Fruit fly (Drosophila melanogaster) whole organism, wandering third instar larva: ENCODE results near the gene CG3301.

Experiments used
- CG32264 ChIP-seq: fragments of 200-800 bp; sonication (Bioruptor generic); optimal IDR thresholded peaks from 2 replicates; lab custom pipeline; 2016; ENCODE audit warnings: missing biosample characterization, missing genetic modification characterization
- CrebA ChIP-seq: fragments of 200-800 bp; sonication (Bioruptor generic); optimal IDR thresholded peaks from 2 replicates; lab custom pipeline; 2016; ENCODE audit warnings: missing biosample characterization, mild to moderate bottlenecking, missing genetic modification characterization, borderline replicate concordance
- Dfd ChIP-seq: fragments of >200 bp; optimal IDR thresholded peaks from 2 replicates; lab custom pipeline; 2017; ENCODE audit warnings: missing biosample characterization, missing genetic modification characterization
- Mio ChIP-seq: sonication (Bioruptor generic); optimal IDR thresholded peaks from 2 replicates; lab custom pipeline; 2016; ENCODE audit warnings: missing biosample characterization, missing genetic modification characterization
- Myc ChIP-seq: fragments of >200 bp; optimal IDR thresholded peaks from 2 replicates; lab custom pipeline; 2017
- OdsH ChIP-seq: fragments of 200-800 bp; sonication (Bioruptor generic); optimal IDR thresholded peaks from 2 replicates; lab custom pipeline; 2016; ENCODE audit warnings: missing biosample characterization, mild to moderate bottlenecking, missing genetic modification characterization
- Rel ChIP-seq, 2 experiments: fragments of 200-800 bp; sonication (Bioruptor generic) in 1 of 2; optimal IDR thresholded peaks; 2 replicates in 1 of 2; 3 replicates in 1 of 2; lab custom pipeline; 2016 to 2019; ENCODE audit warnings: mild to moderate bottlenecking in 2 of 2, missing biosample characterization in 2 of 2, missing genetic modification characterization in 2 of 2, moderate library complexity in 1 of 2
- dsf ChIP-seq: sonication (Bioruptor generic); optimal IDR thresholded peaks from 2 replicates; lab custom pipeline; 2016; ENCODE audit warnings: missing biosample characterization, missing genetic modification characterization, borderline replicate concordance
- h ChIP-seq: fragments of 200-800 bp; sonication (Bioruptor generic); optimal IDR thresholded peaks from 3 replicates; lab custom pipeline; 2016; ENCODE audit warnings: missing biosample characterization, mild to moderate bottlenecking, missing genetic modification characterization
- lola ChIP-seq: fragments of >200 bp; optimal IDR thresholded peaks from 2 replicates; lab custom pipeline; 2017; ENCODE audit warnings: missing biosample characterization, missing genetic modification characterization
- pan ChIP-seq: fragments of >200 bp; optimal IDR thresholded peaks from 2 replicates; lab custom pipeline; 2017
- psq ChIP-seq: fragments of 200-800 bp; sonication (Bioruptor generic); optimal IDR thresholded peaks from 3 replicates; lab custom pipeline; 2017; ENCODE audit warnings: missing biosample characterization, mild to moderate bottlenecking, missing genetic modification characterization, moderate library complexity
- sv ChIP-seq: fragments of 200-800 bp; sonication (Bioruptor generic); optimal IDR thresholded peaks from 3 replicates; lab custom pipeline; 2016; ENCODE audit warnings: missing biosample characterization, missing genetic modification characterization

- no peak for TF ChIP-seq OdsH
- no peak for TF ChIP-seq psq (GFP tag; lab: Kevin White, UChicago)
- TF ChIP-seq Mio (GFP tag; lab: Kevin White, UChicago), result no peak
- no peak for TF ChIP-seq CG32264 (GFP tag; lab: Kevin White, UChicago)
- TF ChIP-seq lola (GFP tag; lab: Kevin White, UChicago), result no peak
- no peak for TF ChIP-seq sv (GFP tag; lab: Kevin White, UChicago)
- no peak for TF ChIP-seq CrebA
- TF ChIP-seq Myc (lab: Kevin White, UChicago), result no peak
- no peak for TF ChIP-seq Dfd
- TF ChIP-seq h (GFP tag; lab: Kevin White, UChicago), result no peak
- no peak for TF ChIP-seq pan (lab: Kevin White, UChicago)
- no peak for TF ChIP-seq dsf
- TF ChIP-seq Rel (GFP tag; optimal IDR thresholded peaks at IDR 0.05; lab: Kevin White, UChicago), result no peak
- no peak for TF ChIP-seq Rel (tag; optimal IDR thresholded peaks at IDR 0.05; lab: Kevin White, UChicago)
Observed at dm6 chr3R:21237099-21237498, 39.0 kb downstream of the CG3301 start, which contains the start of gene e.
